Worm (Caenorhabditis elegans) whole organism, L4/young adult: ENCODE results near the gene sri-36.
"Not testable (repeated sequence)": the region's sequence is repeated elsewhere in the genome, so short reads cannot be mapped to it uniquely, and the experiment has no call there.

ENCODE experiments used
- W03F9.2 ChIP-seq: fragments of 150-350 bp; optimal IDR thresholded peaks from 2 replicates; lab custom pipeline; 2014; ENCODE audit warnings: missing biosample characterization, missing genetic modification characterization
- dao-5 ChIP-seq: sonication (generic microtip); optimal IDR thresholded peaks from 2 replicates; lab custom pipeline; 2016; ENCODE audit warnings: missing genotype, missing genetic modification characterization, moderate library complexity, missing compliant biosample characterization
- him-1 ChIP-seq: sonication (generic microtip); optimal IDR thresholded peaks from 2 replicates; lab custom pipeline; 2016; ENCODE audit warnings: missing genotype, missing genetic modification reagents, missing genetic modification characterization, missing compliant biosample characterization

The sri-36 gene

DNA sequence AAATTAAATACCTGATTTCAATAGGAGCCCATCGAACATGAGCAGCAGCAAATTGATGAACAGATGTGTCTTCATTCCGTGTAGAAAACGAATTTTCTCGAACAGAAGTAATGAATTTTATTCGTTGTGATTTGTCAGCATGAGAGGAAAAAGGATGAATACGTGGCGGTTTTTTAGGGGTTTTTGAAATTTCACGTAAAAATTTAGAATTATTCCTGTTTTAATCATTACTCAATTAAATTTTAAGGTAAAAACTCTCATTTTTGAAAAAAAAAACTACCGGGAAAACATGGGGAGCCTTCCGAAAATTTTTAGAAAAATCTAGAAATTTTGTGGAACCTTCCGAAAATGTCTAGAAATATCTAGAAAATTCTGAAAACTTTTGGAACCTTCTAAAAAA is 47.6 kb downstream of the sri-36 start, which contains the start of gene K02F6.7:
Gene K02F6.7, minus strand, starts transcription at position 101 of the 400 bp plus-strand sequence.
- TF ChIP-seq dao-5 (tag; lab: Kevin White, UChicago) (no peak), him-1 (tag; lab: Kevin White, UChicago) (no peak), W03F9.2 (tag; lab: Kevin White, UChicago) (no peak)

DNA sequence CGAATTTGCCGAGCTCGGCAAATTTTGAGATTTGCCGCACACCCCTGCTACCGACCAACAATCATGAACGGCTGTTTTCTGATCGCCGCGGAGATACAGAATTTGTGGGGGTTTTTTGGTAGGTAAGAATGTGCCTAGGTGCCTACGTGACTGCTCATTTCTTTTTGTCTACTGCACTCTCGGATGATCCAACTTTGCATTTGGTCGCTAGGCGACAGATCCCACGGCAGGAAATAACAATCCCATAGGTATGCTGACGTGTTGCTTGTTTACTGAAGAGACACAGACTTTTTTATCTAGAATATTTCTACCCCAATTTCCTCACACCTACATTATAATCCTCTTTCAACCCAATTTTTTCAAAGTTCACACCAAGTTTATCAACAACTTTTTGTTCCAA is 50.4 kb downstream of the sri-36 start, which contains the start of gene K02F6.8:
Gene K02F6.8, minus strand, starts transcription at position 101 of the 400 bp plus-strand sequence.
- not testable (repeated sequence) for TF ChIP-seq dao-5, him-1, W03F9.2 (tag; lab: Kevin White, UChicago)

- TF ChIP-seq him-1, W03F9.2, dao-5 (tag; lab: Kevin White, UChicago): not testable (repeated sequence)
These were observed 50.9 kb downstream of the sri-36 start, which contains the start of gene K02F6.5 for ce11 chrII:2534459-2534858. Gene K02F6.5 (plus strand): TSS chrII:2534759.
